Worm (Caenorhabditis elegans): Measurements from ENCODE around the gene Y116A8C.43.

DNA sequence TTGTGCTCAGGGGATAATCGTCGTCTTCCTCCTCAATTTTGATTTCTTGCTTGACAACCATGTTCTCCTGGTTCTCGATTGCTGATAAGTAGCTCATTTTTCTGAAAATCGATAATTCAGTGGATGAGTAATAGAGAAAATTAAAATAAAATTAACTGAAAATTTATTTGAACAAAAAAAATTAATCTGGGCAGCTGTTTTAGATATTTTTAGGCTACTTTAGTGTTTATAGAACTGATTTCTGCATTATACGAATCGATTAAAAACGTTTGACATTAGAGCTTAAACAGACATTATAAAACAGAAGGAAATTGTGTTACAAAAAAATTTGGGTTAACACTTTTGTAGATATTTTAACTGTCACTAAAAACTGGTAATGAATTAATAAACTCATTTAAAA lies 40.4 kb upstream of the Y116A8C.43 start, which contains the start of gene athp-3:
- TF ChIP-seq F23B12.7 (tag; optimal IDR thresholded peaks at IDR 0.05; ENCODE audit: insufficient read depth) (no peak), ztf-26 (tag; optimal IDR thresholded peaks at IDR 0.05) (no peak), athp-1 (tag; optimal IDR thresholded peaks at IDR 0.05) (no peak), ceh-79 (tag; optimal IDR thresholded peaks at IDR 0.05) (no peak), sea-2 (GFP tag; IDR thresholded peaks at IDR 0.05) (no peak), T26A5.8 (tag; optimal IDR thresholded peaks at IDR 0.05) (no peak), let-607 (tag; optimal IDR thresholded peaks at IDR 0.05) (no peak)

All from whole organism, young adult.